Fruit fly (Drosophila melanogaster): Measurements from ENCODE around the gene CG34176.

dm6 chr2L:4028697-4029096 is 24.8 kb downstream of the CG34176 start:
- no peak for TF ChIP-seq pan (optimal IDR thresholded peaks at IDR 0.05)
- TF ChIP-seq CG8478 (optimal IDR thresholded peaks at IDR 0.05) = no peak
- no peak for TF ChIP-seq psq (optimal IDR thresholded peaks at IDR 0.05)

All from whole organism.